Worm (Caenorhabditis elegans): Measurements from ENCODE around the gene tra-4.

- TF ChIP-seq dpff-1 (tag; optimal IDR thresholded peaks at IDR 0.05) (no peak), F39B2.1 (GFP tag; IDR thresholded peaks at IDR 0.05) (no peak), zfh-2 (GFP tag; conservative IDR thresholded peaks at IDR 0.05) (no peak), hlh-26 (GFP tag; conservative IDR thresholded peaks at IDR 0.05) (no peak), lin-54 (GFP tag; optimal IDR thresholded peaks at IDR 0.05) (no peak), ama-1 (optimal IDR thresholded peaks at IDR 0.05) (no peak), ama-1 (GFP tag; optimal IDR thresholded peaks at IDR 0.05) (no peak), tlf-1 (GFP tag; optimal IDR thresholded peaks at IDR 0.05) (no peak), F49E8.2 (tag; optimal IDR thresholded peaks at IDR 0.05; ENCODE audit: insufficient read depth) (no peak), ceh-79 (tag; optimal IDR thresholded peaks at IDR 0.05) (no peak), nhr-27 (tag; optimal IDR thresholded peaks at IDR 0.05) (no peak), ztf-3 (GFP tag; optimal IDR thresholded peaks at IDR 0.05) (no peak)
Observed at ce11 chrX:2895646-2896045, 38.2 kb upstream of the tra-4 start.

Measured in whole organism, young adult.